Fruit fly (Drosophila melanogaster) whole organism, embryonic: Measurements from ENCODE around the gene Cpr11B.

Experiments used
- Ada2b ChIP-seq: fragments of 200-800 bp; sonication (Bioruptor generic); IDR thresholded peaks from 2 replicates; pipeline ENCODE4 v1.3.6; 2022; ENCODE audit warnings: missing biosample characterization, missing genetic modification characterization
- C15 ChIP-seq: fragments of 200-800 bp; sonication (Bioruptor generic); IDR thresholded peaks from 3 replicates; pipeline ENCODE4 v1.3.6; 2022; ENCODE audit warnings: missing biosample characterization, missing genetic modification characterization
- CG10274 ChIP-seq: fragments of 200-800 bp; sonication (Bioruptor generic); optimal IDR thresholded peaks from 3 replicates; lab custom pipeline; 2017; ENCODE audit warnings: missing biosample characterization, mild to moderate bottlenecking, missing genetic modification characterization
- CG11723 ChIP-seq: fragments of 200-800 bp; sonication (Bioruptor generic); optimal IDR thresholded peaks from 2 replicates; lab custom pipeline; 2017; ENCODE audit warnings: missing biosample characterization, mild to moderate bottlenecking, missing genetic modification characterization
- CG12942 ChIP-seq: fragments of 200-800 bp; sonication (Bioruptor generic); optimal IDR thresholded peaks from 3 replicates; lab custom pipeline; 2016; ENCODE audit warnings: missing biosample characterization, missing genetic modification characterization
- CG13894 ChIP-seq: fragments of 200-800 bp; sonication (Bioruptor generic); optimal IDR thresholded peaks from 3 replicates; lab custom pipeline; 2018; ENCODE audit warnings: missing biosample characterization, mild to moderate bottlenecking, missing genetic modification characterization, moderate library complexity
- CG14710 ChIP-seq: fragments of 200-800 bp; sonication (Bioruptor generic); optimal IDR thresholded peaks from 3 replicates; lab custom pipeline; 2019; ENCODE audit warnings: missing biosample characterization, mild to moderate bottlenecking, missing genetic modification characterization, moderate library complexity
- CG17829 ChIP-seq: fragments of 200-800 bp; optimal IDR thresholded peaks from 2 replicates; lab custom pipeline; 2019; ENCODE audit warnings: missing biosample characterization, mild to moderate bottlenecking, missing genetic modification characterization, moderate library complexity
- CG18011 ChIP-seq: fragments of 200-800 bp; sonication (Bioruptor generic); optimal IDR thresholded peaks from 2 replicates; lab custom pipeline; 2017; ENCODE audit warnings: missing biosample characterization, missing genetic modification characterization, mild to moderate bottlenecking, moderate library complexity, missing genotype
- CG3065 ChIP-seq: fragments of 200-800 bp; sonication (Bioruptor generic); optimal IDR thresholded peaks from 2 replicates; lab custom pipeline; 2016; ENCODE audit warnings: missing biosample characterization, missing genetic modification characterization
- CG33557 ChIP-seq: fragments of 200-800 bp; sonication (Bioruptor generic); optimal IDR thresholded peaks from 2 replicates; lab custom pipeline; 2019; ENCODE audit warnings: missing biosample characterization, mild to moderate bottlenecking, missing genetic modification characterization, moderate library complexity
- CG3726 ChIP-seq: fragments of 200-800 bp; sonication (Bioruptor generic); IDR thresholded peaks from 3 replicates; pipeline ENCODE4, ENCODE4 v1.3.6; 2022; ENCODE audit warnings: missing biosample characterization, missing genetic modification characterization
- CG3995 ChIP-seq: fragments of 200-800 bp; sonication (Bioruptor generic); optimal IDR thresholded peaks from 3 replicates; lab custom pipeline; 2016; ENCODE audit warnings: missing biosample characterization, missing genetic modification characterization
- CG4730 ChIP-seq: fragments of 200-800 bp; sonication (Bioruptor generic); IDR thresholded peaks from 2 replicates; pipeline ENCODE4 v1.3.6; 2022; ENCODE audit warnings: missing biosample characterization, missing genetic modification characterization
- CG4854 ChIP-seq: fragments of 200-800 bp; sonication (Bioruptor generic); optimal IDR thresholded peaks from 2 replicates; lab custom pipeline; 2016; ENCODE audit warnings: missing biosample characterization, missing genetic modification characterization, inconsistent platforms
- CG6272 ChIP-seq: fragments of 200-800 bp; sonication (Bioruptor generic); IDR thresholded peaks from 2 replicates; pipeline ENCODE4 v1.3.6; 2022; ENCODE audit warnings: missing biosample characterization, missing genetic modification characterization
- CG7963 ChIP-seq: fragments of 200-800 bp; sonication (Bioruptor generic); IDR thresholded peaks from 3 replicates; pipeline ENCODE4 v1.3.6; 2022; ENCODE audit warnings: missing biosample characterization, missing genetic modification characterization; ENCODE audit not compliant: partially characterized antibody
- CG7987 ChIP-seq: fragments of 200-800 bp; sonication (Bioruptor generic); optimal IDR thresholded peaks from 2 replicates; lab custom pipeline; 2018; ENCODE audit warnings: missing biosample characterization, mild to moderate bottlenecking, missing genetic modification characterization, moderate library complexity
- CG8281 ChIP-seq: fragments of 200-800 bp; sonication (Bioruptor generic); optimal IDR thresholded peaks from 2 replicates; lab custom pipeline; 2018; ENCODE audit warnings: missing biosample characterization, mild to moderate bottlenecking, missing genetic modification characterization, moderate library complexity
- CG9437 ChIP-seq: fragments of 200-800 bp; sonication (Bioruptor generic); optimal IDR thresholded peaks from 2 replicates; lab custom pipeline; 2018; ENCODE audit warnings: missing biosample characterization, mild to moderate bottlenecking, missing genetic modification characterization
- CG9609 ChIP-seq: fragments of 200-800 bp; sonication (Bioruptor generic); optimal IDR thresholded peaks from 3 replicates; lab custom pipeline; 2016; ENCODE audit warnings: missing biosample characterization, missing genetic modification characterization
- CG9817 ChIP-seq: fragments of 200-800 bp; sonication (Bioruptor generic); optimal IDR thresholded peaks from 2 replicates; lab custom pipeline; 2018; ENCODE audit warnings: missing biosample characterization, mild to moderate bottlenecking, missing genetic modification characterization, moderate library complexity
- CHES-1-like ChIP-seq: fragments of 200-800 bp; sonication (Bioruptor generic); optimal IDR thresholded peaks from 2 replicates; lab custom pipeline; 2016; ENCODE audit warnings: missing biosample characterization, missing genetic modification characterization
- Dad ChIP-seq: fragments of 200-800 bp; sonication (Bioruptor generic); optimal IDR thresholded peaks from 3 replicates; lab custom pipeline; 2016; ENCODE audit warnings: missing biosample characterization, missing genetic modification characterization
- ERR ChIP-seq: fragments of 200-800 bp; sonication (Bioruptor generic); optimal IDR thresholded peaks from 2 replicates; lab custom pipeline; 2016; ENCODE audit warnings: missing biosample characterization, missing genetic modification characterization
- Elba2 ChIP-seq: fragments of 200-800 bp; sonication (Bioruptor generic); optimal IDR thresholded peaks from 3 replicates; lab custom pipeline; 2016; ENCODE audit warnings: missing biosample characterization, missing genetic modification characterization
- Ets65A ChIP-seq: fragments of 200-800 bp; sonication (Bioruptor generic); peaks from one replicate; lab custom pipeline; 2016; ENCODE audit warnings: missing biosample characterization, missing genetic modification characterization
- Hand ChIP-seq: fragments of 200-800 bp; sonication (Bioruptor generic); optimal IDR thresholded peaks from 2 replicates; lab custom pipeline; 2017; ENCODE audit warnings: mild to moderate bottlenecking, missing biosample characterization, missing genetic modification reagents, missing genetic modification characterization
- HmgD ChIP-seq: fragments of 200-800 bp; sonication (Bioruptor generic); optimal IDR thresholded peaks from 3 replicates; lab custom pipeline; 2016; ENCODE audit warnings: missing biosample characterization, missing genetic modification characterization
- Jarid2 ChIP-seq: fragments of 200-800 bp; sonication (Bioruptor generic); optimal IDR thresholded peaks from 3 replicates; lab custom pipeline; 2017; ENCODE audit warnings: mild to moderate bottlenecking, missing biosample characterization, missing genetic modification reagents, missing genetic modification characterization
- Lim3 ChIP-seq: fragments of 200-800 bp; sonication (Bioruptor generic); IDR thresholded peaks from 2 replicates; pipeline ENCODE4 v1.3.6; 2022; ENCODE audit warnings: missing biosample characterization, missing genetic modification characterization
- Taf1 ChIP-seq: fragments of 200-800 bp; sonication (Bioruptor generic); IDR thresholded peaks from 2 replicates; pipeline ENCODE4 v1.3.6; 2022; ENCODE audit warnings: missing biosample characterization, missing genetic modification characterization
- ara ChIP-seq: fragments of 200-800 bp; sonication (Bioruptor generic); IDR thresholded peaks from 2 replicates; pipeline ENCODE4 v1.3.6; 2022; ENCODE audit warnings: missing biosample characterization, missing genetic modification characterization
- chm ChIP-seq: fragments of 200-800 bp; sonication (Bioruptor generic); IDR thresholded peaks from 2 replicates; pipeline ENCODE4 v1.3.6; 2022; ENCODE audit warnings: missing biosample characterization, missing genetic modification characterization
- crp ChIP-seq, 2 experiments: fragments of 200-800 bp; sonication (Bioruptor generic); optimal IDR thresholded peaks; 2 replicates in 1 of 2; 3 replicates in 1 of 2; lab custom pipeline; 2017; ENCODE audit warnings: missing biosample characterization in 2 of 2, missing genetic modification characterization in 2 of 2, mild to moderate bottlenecking in 1 of 2, moderate library complexity in 1 of 2
- disco-r ChIP-seq: fragments of 200-800 bp; sonication (Bioruptor generic); optimal IDR thresholded peaks from 2 replicates; lab custom pipeline; 2016; ENCODE audit warnings: missing biosample characterization, missing genetic modification characterization
- dmrt99B ChIP-seq: fragments of 200-800 bp; sonication (Bioruptor generic); optimal IDR thresholded peaks from 2 replicates; lab custom pipeline; 2018; ENCODE audit warnings: missing biosample characterization, mild to moderate bottlenecking, missing genetic modification characterization, moderate library complexity
- ftz-f1 ChIP-seq: fragments of 200-800 bp; sonication (Bioruptor generic); optimal IDR thresholded peaks from 2 replicates; lab custom pipeline; 2016; ENCODE audit warnings: missing biosample characterization, missing genetic modification characterization
- fu2 ChIP-seq: fragments of 200-800 bp; sonication (Bioruptor generic); optimal IDR thresholded peaks from 2 replicates; lab custom pipeline; 2016; ENCODE audit warnings: missing biosample characterization, missing genetic modification characterization
- ind ChIP-seq: fragments of 200-800 bp; sonication (Bioruptor generic); optimal IDR thresholded peaks from 3 replicates; lab custom pipeline; 2016; ENCODE audit warnings: missing biosample characterization, missing genetic modification characterization
- ken ChIP-seq: fragments of 200-800 bp; sonication (Bioruptor generic); IDR thresholded peaks from 3 replicates; pipeline ENCODE4 v1.3.6; 2022; ENCODE audit warnings: missing biosample characterization, missing genetic modification characterization
- kni ChIP-seq: fragments of 200-800 bp; sonication (Bioruptor generic); optimal IDR thresholded peaks from 3 replicates; lab custom pipeline; 2017; ENCODE audit warnings: mild to moderate bottlenecking, missing biosample characterization, missing genetic modification reagents, missing genetic modification characterization
- nerfin-1 ChIP-seq: fragments of 200-800 bp; sonication (Bioruptor generic); optimal IDR thresholded peaks from 3 replicates; lab custom pipeline; 2019; ENCODE audit warnings: missing biosample characterization, mild to moderate bottlenecking, missing genetic modification characterization, moderate library complexity
- nom ChIP-seq: fragments of 200-800 bp; sonication (Bioruptor generic); optimal IDR thresholded peaks from 2 replicates; lab custom pipeline; 2017; ENCODE audit warnings: missing biosample characterization, missing genetic modification characterization, mild to moderate bottlenecking, moderate library complexity, missing genetic modification reagents
- oc ChIP-seq: fragments of 200-800 bp; sonication (Bioruptor generic); optimal IDR thresholded peaks from 2 replicates; lab custom pipeline; 2018; ENCODE audit warnings: missing biosample characterization, mild to moderate bottlenecking, missing genetic modification characterization, moderate library complexity
- p53 ChIP-seq: fragments of 200-800 bp; sonication (Bioruptor generic); optimal IDR thresholded peaks from 2 replicates; lab custom pipeline; 2016; ENCODE audit warnings: missing biosample characterization, missing genetic modification characterization
- pnt ChIP-seq: fragments of 200-800 bp; sonication (Bioruptor generic); optimal IDR thresholded peaks from 3 replicates; lab custom pipeline; 2016; ENCODE audit warnings: missing biosample characterization, missing genetic modification characterization
- psq ChIP-seq: fragments of 200-800 bp; sonication (Bioruptor generic); optimal IDR thresholded peaks from 2 replicates; lab custom pipeline; 2017; ENCODE audit warnings: missing biosample characterization, missing genetic modification characterization
- rib ChIP-seq: fragments of 200-800 bp; sonication (Bioruptor generic); IDR thresholded peaks from 2 replicates; pipeline ENCODE4 v1.3.6; 2022; ENCODE audit warnings: missing biosample characterization, missing genetic modification characterization
- zen ChIP-seq: fragments of 200-800 bp; sonication (Bioruptor generic); optimal IDR thresholded peaks from 3 replicates; lab custom pipeline; 2018; ENCODE audit warnings: missing biosample characterization, mild to moderate bottlenecking, missing genetic modification characterization, moderate library complexity

Gene Cpr11B

DNA sequence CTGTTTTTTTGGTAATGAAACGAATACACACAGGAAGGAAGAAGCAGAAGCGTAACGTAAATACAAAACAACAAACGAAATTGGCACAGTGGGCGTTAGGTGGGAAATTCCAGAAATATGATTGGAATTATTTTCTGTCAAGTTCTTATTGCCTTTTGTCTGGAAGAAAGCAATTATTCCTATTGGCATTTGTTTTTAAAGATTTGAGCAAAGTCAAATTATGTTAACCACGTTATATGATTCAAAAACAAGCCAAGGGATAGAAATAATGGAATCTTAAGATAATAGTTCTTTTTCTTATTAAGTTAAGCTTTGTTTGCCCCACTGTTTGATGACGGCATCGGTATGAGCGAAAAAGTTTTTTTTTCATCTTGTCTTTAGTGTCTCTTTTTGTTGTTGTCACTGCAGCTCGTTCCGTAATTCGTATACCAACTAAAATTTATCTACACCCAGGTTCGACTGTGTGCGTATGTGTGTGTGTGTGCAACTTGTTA lies 26.6 kb downstream of the Cpr11B start (continued):
- TF ChIP-seq CG11723 (GFP tag; lab: Kevin White, UChicago): peak; percentile 92
- TF ChIP-seq CG13894 (tag; lab: Kevin White, UChicago): peak; percentile 95
- peak; percentile 83 for TF ChIP-seq ara (GFP tag; lab: Robert Waterston, UW)
- peak; percentile 87 for TF ChIP-seq ken
- peak; percentile 83 for TF ChIP-seq CG14710 (tag; lab: Kevin White, UChicago)
- TF ChIP-seq Lim3 (GFP tag; lab: Robert Waterston, UW): peak; percentile 71; the same call in 1 of the 2 replicates
- peak; percentile 85 for TF ChIP-seq C15 (GFP tag; lab: Robert Waterston, UW)
- peak; percentile 82 for TF ChIP-seq CG8281 (tag; lab: Kevin White, UChicago)
- TF ChIP-seq kni (GFP tag; lab: Kevin White, UChicago): no peak
- TF ChIP-seq Dad (GFP tag; lab: Kevin White, UChicago): peak; percentile 93
- TF ChIP-seq CG3065 (GFP tag; lab: Kevin White, UChicago): peak; percentile 78
- TF ChIP-seq CG7963: no peak
- peak; percentile 97 for TF ChIP-seq CHES-1-like (GFP tag; lab: Kevin White, UChicago)
- peak; percentile 96 for TF ChIP-seq Elba2
- peak; percentile 28 for TF ChIP-seq ERR (GFP tag; lab: Kevin White, UChicago)
- TF ChIP-seq CG9437 (GFP tag; lab: Kevin White, UChicago): peak; percentile 93
- peak; percentile 86 for TF ChIP-seq HmgD (GFP tag; lab: Kevin White, UChicago)
- peak; percentile 88 for TF ChIP-seq Taf1 (GFP tag; lab: Robert Waterston, UW)
- TF ChIP-seq crp (GFP tag; optimal IDR thresholded peaks at IDR 0.05; lab: Kevin White, UChicago): peak in 1 of 2 experiments; percentile 59
- peak; percentile 76; the same call in 1 of the 2 replicates for TF ChIP-seq rib (GFP tag; lab: Robert Waterston, UW)
- peak; percentile 96 for TF ChIP-seq fu2 (GFP tag; lab: Kevin White, UChicago)
- TF ChIP-seq chm (GFP tag; lab: Robert Waterston, UW): peak; percentile 65; the same call in 1 of the 2 replicates
- TF ChIP-seq CG4854 (GFP tag; lab: Kevin White, UChicago): peak; percentile 95
- TF ChIP-seq CG10274: peak; percentile 87
- peak; percentile 99 for TF ChIP-seq Ets65A (GFP tag; lab: Kevin White, UChicago)
- peak; percentile 91 for TF ChIP-seq oc (tag; lab: Kevin White, UChicago)
- TF ChIP-seq pnt (GFP tag; lab: Kevin White, UChicago): peak; percentile 93
- TF ChIP-seq zen (tag; lab: Kevin White, UChicago): peak; percentile 74
- TF ChIP-seq CG18011 (GFP tag; lab: Kevin White, UChicago): peak; percentile 83
- peak; percentile 84 for TF ChIP-seq nom
- TF ChIP-seq CG9609 (GFP tag; lab: Kevin White, UChicago): peak; percentile 95
- no peak for TF ChIP-seq ftz-f1 (GFP tag; lab: Kevin White, UChicago)
- TF ChIP-seq CG12942: peak; percentile 88
- peak; percentile 86 for TF ChIP-seq CG4730 (GFP tag; lab: Robert Waterston, UW)
- TF ChIP-seq CG9817 (tag; lab: Kevin White, UChicago): peak; percentile 96
- peak; percentile 84 for TF ChIP-seq p53 (GFP tag; lab: Kevin White, UChicago)
- peak; percentile 49 for TF ChIP-seq psq (GFP tag; lab: Kevin White, UChicago)
- TF ChIP-seq CG7987 (GFP tag; lab: Kevin White, UChicago): peak; percentile 60
- peak; percentile 98 for TF ChIP-seq dmrt99B (tag; lab: Kevin White, UChicago)
- TF ChIP-seq Ada2b (GFP tag; lab: Robert Waterston, UW): peak; percentile 93
- TF ChIP-seq ind (GFP tag; lab: Kevin White, UChicago): peak; percentile 94
- peak; percentile 66 for TF ChIP-seq CG3995 (GFP tag; lab: Kevin White, UChicago)
- TF ChIP-seq Jarid2: peak; percentile 79
- TF ChIP-seq disco-r: peak; percentile 93
- TF ChIP-seq CG17829 (tag; lab: Kevin White, UChicago): peak; percentile 93
- TF ChIP-seq CG6272: peak; percentile 80
- TF ChIP-seq CG33557: peak; percentile 62
- TF ChIP-seq CG3726 (GFP tag; lab: Robert Waterston, UW): peak; percentile 90; the same call in 2 of the 3 replicates
- peak; percentile 83 for TF ChIP-seq nerfin-1 (tag; lab: Kevin White, UChicago)
- TF ChIP-seq Hand (GFP tag; lab: Kevin White, UChicago): peak; percentile 93
